Worm (Caenorhabditis elegans) whole organism, late embryonic: ENCODE measurements around the gene cdc-73.

Experiments used
- C08G9.2 ChIP-seq: sonication (generic microtip); optimal IDR thresholded peaks from 2 replicates; lab custom pipeline; 2016; ENCODE audit warnings: mild to moderate bottlenecking, missing genetic modification characterization, moderate library complexity, missing compliant biosample characterization
- F13H6.1 ChIP-seq: sonication (generic microtip); optimal IDR thresholded peaks from 2 replicates; lab custom pipeline; 2016; ENCODE audit warnings: missing genetic modification characterization, missing compliant biosample characterization
- K02D7.2 ChIP-seq: sonication (generic microtip); optimal IDR thresholded peaks from 2 replicates; lab custom pipeline; 2017; ENCODE audit warnings: mild to moderate bottlenecking, missing genetic modification characterization, missing compliant biosample characterization
- T23F11.4 ChIP-seq: fragments of 200-800 bp; sonication (Bioruptor generic); optimal IDR thresholded peaks from 2 replicates; lab custom pipeline; 2018; ENCODE audit warnings: mild to moderate bottlenecking, missing genetic modification characterization, missing compliant biosample characterization
- ahr-1 ChIP-seq: sonication (generic microtip); optimal IDR thresholded peaks from 2 replicates; lab custom pipeline; 2016; ENCODE audit warnings: missing genetic modification characterization, missing compliant biosample characterization
- ceh-14 ChIP-seq: sonication (generic microtip); optimal IDR thresholded peaks from 2 replicates; lab custom pipeline; 2016; ENCODE audit warnings: missing genotype, missing genetic modification characterization, missing compliant biosample characterization
- ceh-2 ChIP-seq: sonication (generic microtip); optimal IDR thresholded peaks from 2 replicates; lab custom pipeline; 2016; ENCODE audit warnings: missing genotype, missing genetic modification characterization, missing compliant biosample characterization
- ceh-24 ChIP-seq: sonication (generic microtip); optimal IDR thresholded peaks from 2 replicates; lab custom pipeline; 2016; ENCODE audit warnings: mild to moderate bottlenecking, missing genetic modification characterization, missing compliant biosample characterization
- ceh-31 ChIP-seq: sonication (generic microtip); optimal IDR thresholded peaks from 2 replicates; lab custom pipeline; 2016; ENCODE audit warnings: missing genetic modification characterization, missing compliant biosample characterization
- ceh-45 ChIP-seq: fragments of 200-800 bp; sonication (Bioruptor generic); IDR thresholded peaks from 2 replicates; pipeline ENCODE4 v1.3.6; 2022; ENCODE audit warnings: missing genetic modification reagents, missing genetic modification characterization, missing compliant biosample characterization
- ceh-48 ChIP-seq: sonication (generic microtip); optimal IDR thresholded peaks from 2 replicates; lab custom pipeline; 2016; ENCODE audit warnings: missing genetic modification characterization, inconsistent platforms, missing compliant biosample characterization
- ceh-6 ChIP-seq: fragments of 200-800 bp; sonication (Bioruptor generic); optimal IDR thresholded peaks from 2 replicates; lab custom pipeline; 2018; ENCODE audit warnings: mild to moderate bottlenecking, missing genetic modification characterization, missing compliant biosample characterization
- ceh-9 ChIP-seq: sonication (generic microtip); optimal IDR thresholded peaks from 2 replicates; lab custom pipeline; 2016; ENCODE audit warnings: mild to moderate bottlenecking, missing genetic modification characterization, inconsistent platforms, missing compliant biosample characterization
- che-1 ChIP-seq: sonication (generic microtip); optimal IDR thresholded peaks from 2 replicates; lab custom pipeline; 2016; ENCODE audit warnings: mild to moderate bottlenecking, missing genetic modification characterization, missing compliant biosample characterization
- elt-2 ChIP-seq: sonication (generic microtip); optimal IDR thresholded peaks from 2 replicates; lab custom pipeline; 2016; ENCODE audit warnings: missing genetic modification reagents, missing genetic modification characterization, missing compliant biosample characterization
- elt-4 ChIP-seq: sonication (generic microtip); optimal IDR thresholded peaks from 2 replicates; lab custom pipeline; 2016; ENCODE audit warnings: missing genetic modification characterization, missing compliant biosample characterization
- fkh-10 ChIP-seq: fragments of 150-350 bp; optimal IDR thresholded peaks from 2 replicates; lab custom pipeline; 2014; ENCODE audit warnings: missing biosample characterization, missing genetic modification reagents, missing genetic modification characterization
- gmeb-2 ChIP-seq: sonication (generic microtip); optimal IDR thresholded peaks from 2 replicates; lab custom pipeline; 2016; ENCODE audit warnings: missing genetic modification characterization, inconsistent platforms, missing compliant biosample characterization
- hlh-15 ChIP-seq: sonication (generic microtip); optimal IDR thresholded peaks from 2 replicates; lab custom pipeline; 2016; ENCODE audit warnings: missing genetic modification characterization, missing compliant biosample characterization
- hlh-30 ChIP-seq: sonication (generic microtip); optimal IDR thresholded peaks from 2 replicates; lab custom pipeline; 2017; ENCODE audit warnings: antibody characterized with exemption, missing genetic modification characterization, missing compliant biosample characterization; ENCODE audit not compliant: insufficient read depth
- lim-6 ChIP-seq: sonication (generic microtip); optimal IDR thresholded peaks from 2 replicates; lab custom pipeline; 2016; ENCODE audit warnings: missing genetic modification characterization, missing compliant biosample characterization
- lin-11 ChIP-seq: fragments of 200-800 bp; sonication (Bioruptor generic); optimal IDR thresholded peaks from 2 replicates; lab custom pipeline; 2018; ENCODE audit warnings: mild to moderate bottlenecking, missing genetic modification characterization, missing compliant biosample characterization
- madf-2 ChIP-seq: sonication (generic microtip); optimal IDR thresholded peaks from 2 replicates; lab custom pipeline; 2017; ENCODE audit warnings: missing genetic modification characterization, missing compliant biosample characterization
- mec-3 ChIP-seq: sonication (generic microtip); optimal IDR thresholded peaks from 2 replicates; lab custom pipeline; 2016; ENCODE audit warnings: borderline replicate concordance, missing genetic modification characterization, missing compliant biosample characterization
- nfya-1 ChIP-seq: sonication (generic microtip); optimal IDR thresholded peaks from 2 replicates; lab custom pipeline; 2017; ENCODE audit warnings: missing genetic modification characterization, mild to moderate bottlenecking, missing compliant biosample characterization, antibody characterized with exemption, moderate library complexity
- pax-1 ChIP-seq: fragments of 150-350 bp; optimal IDR thresholded peaks from 2 replicates; lab custom pipeline; 2014; ENCODE audit warnings: missing biosample characterization, missing genetic modification characterization
- pha-2 ChIP-seq: sonication (generic microtip); optimal IDR thresholded peaks from 2 replicates; lab custom pipeline; 2017; ENCODE audit warnings: mild to moderate bottlenecking, missing genetic modification characterization, missing compliant biosample characterization
- pha-4 ChIP-seq: fragments of 150-350 bp; optimal IDR thresholded peaks from 2 replicates; lab custom pipeline; 2018; ENCODE audit warnings: missing biosample characterization, missing genetic modification reagents, missing genetic modification characterization
- ref-2 ChIP-seq: sonication (generic microtip); optimal IDR thresholded peaks from 2 replicates; lab custom pipeline; 2016; ENCODE audit warnings: missing genetic modification characterization, missing compliant biosample characterization
- sox-4 ChIP-seq: sonication (generic microtip); optimal IDR thresholded peaks from 2 replicates; lab custom pipeline; 2017; ENCODE audit warnings: mild to moderate bottlenecking, missing genetic modification characterization, inconsistent platforms, missing compliant biosample characterization
- syd-9 ChIP-seq: sonication (generic microtip); optimal IDR thresholded peaks from 2 replicates; lab custom pipeline; 2016; ENCODE audit warnings: mild to moderate bottlenecking, missing genetic modification characterization, moderate library complexity, missing compliant biosample characterization
- tbx-2 ChIP-seq: sonication (generic microtip); optimal IDR thresholded peaks from 2 replicates; lab custom pipeline; 2016; ENCODE audit warnings: missing genetic modification characterization, missing compliant biosample characterization
- unc-3 ChIP-seq, 2 experiments: fragments of 200-800 bp in 1 of 2; sonication (Bioruptor generic) in 1 of 2; sonication (generic microtip) in 1 of 2; conservative IDR thresholded peaks in 1 of 2; optimal IDR thresholded peaks in 1 of 2; 2 replicates each; pipeline versions ENCODE4 v1.3.6 to Lab custom; 2016 to 2022; ENCODE audit warnings: missing compliant biosample characterization in 2 of 2, missing genetic modification characterization in 2 of 2, missing genetic modification reagents in 1 of 2
- unc-42 ChIP-seq: sonication (generic microtip); optimal IDR thresholded peaks from 2 replicates; lab custom pipeline; 2016; ENCODE audit warnings: missing genotype, missing genetic modification characterization, missing compliant biosample characterization
- unc-86 ChIP-seq: sonication (generic microtip); optimal IDR thresholded peaks from 2 replicates; lab custom pipeline; 2016; ENCODE audit warnings: missing genetic modification characterization, missing compliant biosample characterization

Gene cdc-73

ce11 chrIV:4005166-4005565 is 37.2 kb upstream of the cdc-73 start:
- TF ChIP-seq elt-4 (tag; lab: Kevin White, UChicago) (no peak), unc-42 (tag; lab: Kevin White, UChicago) (peak; percentile 74), ceh-24 (tag; lab: Kevin White, UChicago) (no peak), T23F11.4 (GFP tag; lab: Kevin White, UChicago) (no peak)

- TF ChIP-seq ceh-31 (tag; lab: Kevin White, UChicago) (peak; percentile 1), F13H6.1 (tag; lab: Kevin White, UChicago) (no peak), unc-42 (tag; lab: Kevin White, UChicago) (peak; percentile 72), ceh-48 (tag; lab: Kevin White, UChicago) (peak; percentile 24)
Measured at ce11 chrIV:4007697-4008096, 34.7 kb upstream of the cdc-73 start, which contains the start of gene W02C12.2. W02C12.2 (minus strand) TSS chrIV:4007973.

ce11 chrIV:4008440-4008839 is 33.9 kb upstream of the cdc-73 start:
- TF ChIP-seq F13H6.1 (tag; lab: Kevin White, UChicago) (no peak), K02D7.2 (no peak), elt-2 (no peak), hlh-30 (no peak), ceh-31 (tag; lab: Kevin White, UChicago) (no peak), ref-2 (tag; lab: Kevin White, UChicago) (no peak), ceh-24 (tag; lab: Kevin White, UChicago) (no peak), syd-9 (tag; lab: Kevin White, UChicago) (no peak), sox-4 (tag; lab: Kevin White, UChicago) (no peak), unc-42 (tag; lab: Kevin White, UChicago) (no peak), ceh-2 (no peak), mec-3 (tag; lab: Kevin White, UChicago) (no peak), lin-11 (tag; lab: Kevin White, UChicago) (no peak), ceh-48 (tag; lab: Kevin White, UChicago) (no peak), fkh-10 (GFP tag; lab: Kevin White, UChicago) (no peak), che-1 (tag; lab: Kevin White, UChicago) (no peak), C08G9.2 (tag; lab: Kevin White, UChicago) (no peak), pax-1 (tag; lab: Kevin White, UChicago) (no peak), hlh-15 (tag; lab: Kevin White, UChicago) (no peak), pha-4 (tag; lab: Kevin White, UChicago) (no peak)

- TF ChIP-seq gmeb-2 (tag; lab: Kevin White, UChicago) (no peak), ceh-14 (tag; lab: Kevin White, UChicago) (no peak), lim-6 (tag; lab: Kevin White, UChicago) (no peak), nfya-1 (no peak), elt-4 (tag; lab: Kevin White, UChicago) (no peak), unc-3 (GFP tag; conservative IDR thresholded peaks at IDR 0.05; lab: Robert Waterston, UW) (no peak), unc-3 (tag; optimal IDR thresholded peaks at IDR 0.05; lab: Kevin White, UChicago) (no peak), syd-9 (tag; lab: Kevin White, UChicago) (no peak), ceh-45 (no peak), che-1 (tag; lab: Kevin White, UChicago) (no peak), ceh-9 (tag; lab: Kevin White, UChicago) (no peak), unc-86 (tag; lab: Kevin White, UChicago) (no peak), pha-2 (tag; lab: Kevin White, UChicago) (no peak), madf-2 (tag; lab: Kevin White, UChicago) (no peak), ceh-6 (GFP tag; lab: Kevin White, UChicago) (no peak), hlh-30 (no peak), ahr-1 (tag; lab: Kevin White, UChicago) (no peak), sox-4 (tag; lab: Kevin White, UChicago) (no peak), tbx-2 (no peak)
Measured at ce11 chrIV:4009923-4010322, 32.5 kb upstream of the cdc-73 start.
